Worm (Caenorhabditis elegans): ENCODE data around the gene rol-1.

The rol-1 gene

DNA sequence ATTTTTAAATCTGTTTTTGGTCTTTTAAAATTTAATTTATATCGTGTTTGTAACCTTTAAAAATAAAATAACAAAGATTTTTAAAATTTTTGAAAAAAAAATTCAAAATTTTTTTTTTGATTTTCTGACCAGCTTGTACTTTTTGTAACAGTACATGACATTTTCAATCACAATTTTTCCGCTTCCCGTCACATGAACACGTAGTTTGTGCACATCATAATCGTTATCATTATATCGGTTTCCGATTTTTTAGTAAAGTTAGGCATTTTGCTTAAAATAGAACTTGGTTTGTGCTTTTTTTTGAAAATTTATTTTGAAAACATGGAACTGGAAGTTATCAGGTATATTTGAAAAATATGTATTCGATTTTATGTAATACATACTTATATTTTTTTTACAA lies 14.4 kb downstream of the rol-1 start:
- TF ChIP-seq hmg-4 (GFP tag; optimal IDR thresholded peaks at IDR 0.05), result no peak
- no peak for TF ChIP-seq hnd-1 (tag; optimal IDR thresholded peaks at IDR 0.05)
- no peak for TF ChIP-seq tbx-11 (GFP tag; IDR thresholded peaks at IDR 0.05)
- TF ChIP-seq sea-1 (GFP tag; conservative IDR thresholded peaks at IDR 0.05), result no peak
- TF ChIP-seq B0310.2 (tag; optimal IDR thresholded peaks at IDR 0.05), result no peak
- no peak for TF ChIP-seq F13C5.2 (tag; optimal IDR thresholded peaks at IDR 0.05)
- no peak for TF ChIP-seq ceh-13 (GFP tag; optimal IDR thresholded peaks at IDR 0.05)
- TF ChIP-seq ets-7 (tag; optimal IDR thresholded peaks at IDR 0.05), result no peak
- TF ChIP-seq flt-1 (GFP tag; IDR thresholded peaks at IDR 0.05), result no peak
- no peak for TF ChIP-seq pes-1 (GFP tag; IDR thresholded peaks at IDR 0.05)
- TF ChIP-seq tra-4 (tag; optimal IDR thresholded peaks at IDR 0.05), result no peak
- no peak for TF ChIP-seq ceh-36 (tag; optimal IDR thresholded peaks at IDR 0.05)

DNA sequence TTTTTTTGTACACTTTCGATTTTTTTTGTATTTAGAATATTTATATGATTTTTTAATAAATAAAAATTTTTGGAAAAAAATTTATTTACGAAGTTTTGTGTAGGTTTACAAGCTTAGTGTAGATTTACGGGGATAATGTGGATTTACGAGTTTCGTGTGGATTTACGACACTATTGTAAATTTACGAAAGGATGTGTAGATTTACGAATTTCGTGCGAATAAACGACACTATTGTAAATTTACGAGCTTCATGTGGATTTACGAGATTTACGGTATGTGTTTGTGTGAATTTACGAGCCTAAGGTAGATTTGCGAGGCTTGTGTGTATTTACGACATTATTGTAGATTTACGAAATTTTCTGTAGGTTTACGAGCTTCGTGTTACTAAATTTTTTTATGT lies 16.8 kb downstream of the rol-1 start:
- TF ChIP-seq ceh-36 (tag; optimal IDR thresholded peaks at IDR 0.05), result no peak
- TF ChIP-seq ama-1 (optimal IDR thresholded peaks at IDR 0.05), result no peak
- no peak for TF ChIP-seq pes-1 (GFP tag; IDR thresholded peaks at IDR 0.05)
- no peak for TF ChIP-seq ceh-13 (GFP tag; optimal IDR thresholded peaks at IDR 0.05)
- no peak for TF ChIP-seq hmg-4 (GFP tag; optimal IDR thresholded peaks at IDR 0.05)
- no peak for TF ChIP-seq tbx-37 (GFP tag; conservative IDR thresholded peaks at IDR 0.05)
- no peak for TF ChIP-seq tra-4 (tag; optimal IDR thresholded peaks at IDR 0.05)
- no peak for TF ChIP-seq B0310.2 (tag; optimal IDR thresholded peaks at IDR 0.05)
- TF ChIP-seq aly-1 (tag; optimal IDR thresholded peaks at IDR 0.05), result no peak
- no peak for TF ChIP-seq tbx-11 (GFP tag; IDR thresholded peaks at IDR 0.05)
- no peak for TF ChIP-seq hmbx-1 (tag; optimal IDR thresholded peaks at IDR 0.05)
- no peak for TF ChIP-seq ets-7 (tag; optimal IDR thresholded peaks at IDR 0.05)
- TF ChIP-seq flt-1 (GFP tag; IDR thresholded peaks at IDR 0.05), result no peak
- TF ChIP-seq F13C5.2 (tag; optimal IDR thresholded peaks at IDR 0.05), result no peak
- TF ChIP-seq scrt-1 (GFP tag; IDR thresholded peaks at IDR 0.05), result no peak
- TF ChIP-seq hnd-1 (tag; optimal IDR thresholded peaks at IDR 0.05), result no peak
- TF ChIP-seq sea-1 (GFP tag; conservative IDR thresholded peaks at IDR 0.05), result no peak

DNA sequence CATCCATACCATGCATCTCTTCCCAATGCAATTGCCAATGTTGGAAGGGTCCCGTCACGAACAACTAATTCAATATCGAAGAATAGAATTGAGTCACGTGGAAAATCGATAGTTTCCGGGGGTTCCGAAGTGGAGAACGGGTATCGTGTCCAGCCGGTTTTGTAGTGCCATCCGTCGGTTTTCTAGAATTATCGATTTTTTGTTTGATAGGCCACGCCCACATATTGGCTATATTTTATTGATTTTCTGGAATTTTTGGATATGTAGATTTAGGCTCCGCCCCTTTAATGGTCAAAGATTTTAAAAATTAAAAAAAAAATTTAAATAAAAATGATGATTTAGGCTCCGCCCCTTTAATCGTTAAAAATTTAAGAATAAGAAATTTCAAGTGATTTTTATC lies 26.8 kb downstream of the rol-1 start:
- TF ChIP-seq tbx-11 (GFP tag; IDR thresholded peaks at IDR 0.05) (no peak), hmg-4 (GFP tag; optimal IDR thresholded peaks at IDR 0.05) (no peak), ceh-13 (GFP tag; optimal IDR thresholded peaks at IDR 0.05) (no peak), sea-1 (GFP tag; conservative IDR thresholded peaks at IDR 0.05) (no peak), ama-1 (optimal IDR thresholded peaks at IDR 0.05) (no peak), flt-1 (GFP tag; IDR thresholded peaks at IDR 0.05) (no peak), B0310.2 (tag; optimal IDR thresholded peaks at IDR 0.05) (no peak), scrt-1 (GFP tag; IDR thresholded peaks at IDR 0.05) (no peak), hnd-1 (tag; optimal IDR thresholded peaks at IDR 0.05) (no peak), ets-7 (tag; optimal IDR thresholded peaks at IDR 0.05) (no peak), pes-1 (GFP tag; IDR thresholded peaks at IDR 0.05) (no peak), tbx-37 (GFP tag; conservative IDR thresholded peaks at IDR 0.05) (no peak), ceh-36 (tag; optimal IDR thresholded peaks at IDR 0.05) (no peak), aly-1 (tag; optimal IDR thresholded peaks at IDR 0.05) (no peak), tra-4 (tag; optimal IDR thresholded peaks at IDR 0.05) (no peak), F13C5.2 (tag; optimal IDR thresholded peaks at IDR 0.05) (no peak), hmbx-1 (tag; optimal IDR thresholded peaks at IDR 0.05) (no peak)

DNA sequence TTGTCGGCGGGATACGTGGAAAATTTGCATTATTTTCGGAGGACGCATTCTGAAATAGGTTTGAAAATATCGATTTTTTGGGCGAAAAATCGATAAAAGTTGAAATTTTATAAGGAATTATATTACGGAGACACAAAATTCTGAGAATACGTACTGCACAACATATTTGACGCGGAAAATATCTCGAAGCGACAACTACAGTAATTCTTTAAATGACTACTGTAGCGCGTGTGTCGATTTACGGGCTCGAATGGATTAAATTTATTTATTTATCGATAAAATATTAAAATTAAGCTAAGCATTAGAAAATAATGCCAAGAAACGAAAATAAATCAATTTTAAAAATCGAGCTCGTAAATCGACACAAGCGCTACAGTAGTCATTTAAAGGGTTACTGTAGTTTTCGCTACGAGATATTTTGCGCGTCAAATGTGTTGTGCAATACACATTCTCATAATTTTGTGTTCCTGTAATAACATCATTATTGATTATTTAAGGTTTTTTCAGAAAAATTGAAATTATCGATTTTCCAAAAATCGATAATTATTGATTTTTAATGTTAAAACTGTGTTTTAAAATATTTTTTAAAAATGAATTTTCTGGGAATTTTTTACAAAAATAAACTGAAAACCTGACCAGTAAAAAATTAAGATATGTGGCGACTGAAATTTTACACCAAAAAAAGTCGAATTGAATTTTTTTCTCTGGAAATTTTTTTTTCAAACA lies 27.7 kb downstream of the rol-1 start, which contains the start of gene polg-1:
Gene polg-1, minus strand, starts transcription at position 51 of the 726 bp plus-strand sequence.
- TF ChIP-seq tra-4 (tag; optimal IDR thresholded peaks at IDR 0.05) (no peak), B0310.2 (tag; optimal IDR thresholded peaks at IDR 0.05) (no peak), hmbx-1 (tag; optimal IDR thresholded peaks at IDR 0.05) (no peak), ama-1 (optimal IDR thresholded peaks at IDR 0.05) (no peak), F13C5.2 (tag; optimal IDR thresholded peaks at IDR 0.05) (no peak), hmg-4 (GFP tag; optimal IDR thresholded peaks at IDR 0.05) (no peak), tbx-11 (GFP tag; IDR thresholded peaks at IDR 0.05) (no peak)

DNA sequence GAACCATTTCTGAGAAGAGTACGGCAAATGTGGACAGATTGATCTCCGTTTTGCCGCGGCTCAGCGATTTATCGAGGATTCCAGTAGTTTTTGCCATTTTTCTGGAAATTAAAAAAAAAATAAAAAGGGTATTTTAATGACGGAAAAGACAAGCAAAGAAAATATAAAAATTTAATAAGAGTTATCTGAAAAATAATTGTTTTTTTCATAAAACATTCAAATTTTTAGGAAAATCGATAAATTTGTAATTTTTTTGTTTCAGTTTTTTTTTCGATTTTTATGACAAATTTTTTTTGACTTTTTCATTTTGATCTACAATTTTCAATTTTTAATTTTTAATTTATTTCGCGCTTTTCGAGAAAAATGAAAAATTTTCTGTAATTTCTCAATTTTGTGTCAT lies 29.9 kb downstream of the rol-1 start, which contains the start of gene trpp-5:
Gene trpp-5, minus strand, starts transcription at position 101 of the 400 bp plus-strand sequence.
- TF ChIP-seq sea-1 (GFP tag; conservative IDR thresholded peaks at IDR 0.05), result no peak
- TF ChIP-seq hmbx-1 (tag; optimal IDR thresholded peaks at IDR 0.05), result no peak
- TF ChIP-seq tbx-11 (GFP tag; IDR thresholded peaks at IDR 0.05), result no peak
- TF ChIP-seq tbx-37 (GFP tag; conservative IDR thresholded peaks at IDR 0.05), result no peak
- TF ChIP-seq F13C5.2 (tag; optimal IDR thresholded peaks at IDR 0.05), result no peak
- TF ChIP-seq hmg-4 (GFP tag; optimal IDR thresholded peaks at IDR 0.05), result no peak
- TF ChIP-seq ceh-13 (GFP tag; optimal IDR thresholded peaks at IDR 0.05), result no peak
- TF ChIP-seq ama-1 (optimal IDR thresholded peaks at IDR 0.05), result no peak
- no peak for TF ChIP-seq flt-1 (GFP tag; IDR thresholded peaks at IDR 0.05)
- TF ChIP-seq scrt-1 (GFP tag; IDR thresholded peaks at IDR 0.05), result no peak
- TF ChIP-seq ets-7 (tag; optimal IDR thresholded peaks at IDR 0.05), result no peak
- no peak for TF ChIP-seq ceh-36 (tag; optimal IDR thresholded peaks at IDR 0.05)
- TF ChIP-seq aly-1 (tag; optimal IDR thresholded peaks at IDR 0.05), result no peak
- TF ChIP-seq B0310.2 (tag; optimal IDR thresholded peaks at IDR 0.05), result no peak
- no peak for TF ChIP-seq pes-1 (GFP tag; IDR thresholded peaks at IDR 0.05)
- no peak for TF ChIP-seq hnd-1 (tag; optimal IDR thresholded peaks at IDR 0.05)
- TF ChIP-seq tra-4 (tag; optimal IDR thresholded peaks at IDR 0.05), result no peak

DNA sequence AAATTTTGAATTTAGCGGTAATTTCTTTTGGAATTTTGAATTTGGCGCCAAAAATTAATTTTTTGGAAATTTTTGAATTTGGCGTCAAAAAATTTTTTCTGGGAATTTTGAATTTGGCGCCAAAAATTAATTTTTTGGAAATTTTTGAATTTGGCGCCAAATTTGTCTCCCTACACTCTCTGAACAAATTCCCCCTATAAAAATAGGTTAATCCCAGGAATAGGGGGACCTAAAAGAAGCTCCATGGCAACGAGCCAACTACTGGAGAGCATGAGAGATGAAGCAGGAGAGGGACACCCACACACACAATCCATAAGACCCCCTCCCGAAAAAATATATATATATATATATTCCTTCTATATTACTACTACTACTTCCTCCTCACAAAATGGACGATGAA lies 30.5 kb downstream of the rol-1 start, which contains the start of gene aqp-12:
Gene aqp-12, plus strand, starts transcription at position 301 of the 400 bp plus-strand sequence.
- TF ChIP-seq aly-1 (tag; optimal IDR thresholded peaks at IDR 0.05) (no peak), pes-1 (GFP tag; IDR thresholded peaks at IDR 0.05) (no peak), scrt-1 (GFP tag; IDR thresholded peaks at IDR 0.05) (no peak), flt-1 (GFP tag; IDR thresholded peaks at IDR 0.05) (no peak), hnd-1 (tag; optimal IDR thresholded peaks at IDR 0.05) (no peak), tra-4 (tag; optimal IDR thresholded peaks at IDR 0.05) (no peak), ceh-13 (GFP tag; optimal IDR thresholded peaks at IDR 0.05) (no peak), tbx-37 (GFP tag; conservative IDR thresholded peaks at IDR 0.05) (no peak)

DNA sequence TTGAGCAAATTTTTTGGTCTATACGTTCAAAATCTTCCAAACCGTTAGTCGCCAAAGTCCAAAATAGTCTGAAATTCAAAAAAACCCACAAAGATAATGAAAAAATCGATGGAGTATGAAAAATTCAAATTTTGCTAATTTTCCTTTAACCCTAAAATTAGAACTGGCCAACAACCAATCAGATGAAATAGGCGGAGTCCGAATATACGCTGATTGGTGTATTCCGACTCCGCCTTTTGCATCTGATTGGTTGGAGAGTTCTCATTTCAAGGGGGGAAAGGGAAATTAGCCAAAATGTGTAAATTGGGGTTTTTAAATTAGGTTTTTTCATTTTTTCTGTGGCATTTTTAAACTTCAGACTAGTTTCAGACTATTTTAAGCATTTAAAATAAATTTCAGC lies 32.2 kb downstream of the rol-1 start:
- TF ChIP-seq tra-4 (tag; optimal IDR thresholded peaks at IDR 0.05), result no peak
